Worm (Caenorhabditis elegans) whole organism, L3 larva: ENCODE measurements around the gene F57G4.10.

Experiments used
- ama-1 ChIP-seq: fragments of 150-350 bp; optimal IDR thresholded peaks from 2 replicates; lab custom pipeline; 2018
- ceh-16 ChIP-seq: sonication (generic microtip); optimal IDR thresholded peaks from 2 replicates; lab custom pipeline; 2017; ENCODE audit warnings: missing biosample characterization, missing genetic modification characterization
- ceh-9 ChIP-seq: sonication (generic microtip); optimal IDR thresholded peaks from 2 replicates; lab custom pipeline; 2018; ENCODE audit warnings: missing biosample characterization, missing genetic modification characterization
- mdl-1 ChIP-seq: fragments of 150-350 bp; optimal IDR thresholded peaks from 2 replicates; lab custom pipeline; 2014; ENCODE audit warnings: missing biosample characterization, missing genetic modification characterization
- nfya-1 ChIP-seq: sonication (generic microtip); optimal IDR thresholded peaks from 2 replicates; lab custom pipeline; 2017; ENCODE audit warnings: missing genetic modification characterization, mild to moderate bottlenecking, missing compliant biosample characterization, antibody characterized with exemption, moderate library complexity; ENCODE audit not compliant: insufficient read depth
- nhr-11 ChIP-seq: fragments of 150-350 bp; optimal IDR thresholded peaks from 2 replicates; lab custom pipeline; 2014; ENCODE audit warnings: missing biosample characterization, missing genetic modification characterization
- nhr-25 ChIP-seq: sonication (generic microtip); optimal IDR thresholded peaks from 2 replicates; lab custom pipeline; 2017; ENCODE audit warnings: missing biosample characterization, missing genetic modification characterization
- unc-39 ChIP-seq: sonication (generic microtip); optimal IDR thresholded peaks from 4 replicates; lab custom pipeline; 2017; ENCODE audit warnings: missing biosample characterization, missing genetic modification characterization

ce11 chrV:17662260-17662659 lies 33.6 kb downstream of the F57G4.10 start:
- TF ChIP-seq unc-39 (tag; lab: Kevin White, UChicago) (no peak), ama-1 (no peak), ceh-9 (tag; lab: Kevin White, UChicago) (no peak), nfya-1 (tag; lab: Kevin White, UChicago) (no peak), ceh-16 (tag; lab: Kevin White, UChicago) (no peak), nhr-11 (no peak), nhr-25 (no peak), mdl-1 (tag; lab: Kevin White, UChicago) (no peak)
